Worm (Caenorhabditis elegans) whole organism, midembryonic: ENCODE data around the gene clec-173.

Experiments
- T22C8.4 ChIP-seq: fragments of 200-800 bp; sonication (Bioruptor generic); IDR thresholded peaks from 2 replicates; pipeline ENCODE4 v1.3.6; 2022; ENCODE audit warnings: missing genetic modification characterization, missing compliant biosample characterization
- cog-1 ChIP-seq: sonication (generic microtip); optimal IDR thresholded peaks from 2 replicates; lab custom pipeline; 2016; ENCODE audit warnings: missing genetic modification characterization, missing compliant biosample characterization
- flt-1 ChIP-seq: fragments of 200-800 bp; sonication (Bioruptor generic); IDR thresholded peaks from 2 replicates; pipeline ENCODE4 v1.3.6; 2022; ENCODE audit warnings: missing genetic modification characterization, missing compliant biosample characterization
- klf-2 ChIP-seq: fragments of 200-800 bp; sonication (Bioruptor generic); conservative IDR thresholded peaks from 2 replicates; pipeline ENCODE4 v1.3.6; 2022; ENCODE audit warnings: missing genetic modification reagents, missing genetic modification characterization, missing compliant biosample characterization
- med-1 ChIP-seq: sonication (generic microtip); optimal IDR thresholded peaks from 2 replicates; lab custom pipeline; 2017; ENCODE audit warnings: missing genetic modification characterization, mild to moderate bottlenecking, missing compliant biosample characterization, antibody characterized with exemption, missing genetic modification reagents; ENCODE audit not compliant: insufficient read depth
- ref-1 ChIP-seq: fragments of 200-800 bp; sonication (Bioruptor generic); conservative IDR thresholded peaks from 2 replicates; pipeline ENCODE4 v1.3.6; 2022; ENCODE audit warnings: missing genetic modification reagents, missing genetic modification characterization, missing compliant biosample characterization
- tab-1 ChIP-seq: fragments of 200-800 bp; sonication (Bioruptor generic); IDR thresholded peaks from 2 replicates; pipeline ENCODE4 v1.3.6; 2022; ENCODE audit warnings: missing genetic modification characterization, missing compliant biosample characterization
- ztf-23 ChIP-seq: fragments of 200-800 bp; sonication (Bioruptor generic); IDR thresholded peaks from 2 replicates; pipeline ENCODE4 v1.3.6; 2022; ENCODE audit warnings: missing genetic modification reagents, missing genetic modification characterization, missing compliant biosample characterization
- ztf-29 ChIP-seq: fragments of 200-800 bp; sonication (Bioruptor generic); IDR thresholded peaks from 2 replicates; pipeline ENCODE4 v1.3.6; 2022; ENCODE audit warnings: missing genetic modification reagents, missing genetic modification characterization, missing compliant biosample characterization

Gene clec-173

ce11 chrIV:3252047-3252446, 15.4 kb downstream of the clec-173 start:
- TF ChIP-seq ref-1 (GFP tag; lab: Robert Waterston, UW) (no peak), med-1 (GFP tag; lab: Kevin White, UChicago) (no peak), T22C8.4 (GFP tag; lab: Robert Waterston, UW) (no peak), ztf-23 (no peak), klf-2 (GFP tag; lab: Robert Waterston, UW) (no peak), tab-1 (GFP tag; lab: Robert Waterston, UW) (no peak), ztf-29 (no peak), flt-1 (GFP tag; lab: Robert Waterston, UW) (no peak), cog-1 (tag; lab: Kevin White, UChicago) (no peak)

ce11 chrIV:3251551-3251950, 15.9 kb downstream of the clec-173 start:
- no peak for TF ChIP-seq ztf-29
- no peak for TF ChIP-seq tab-1 (GFP tag; lab: Robert Waterston, UW)
- no peak for TF ChIP-seq flt-1 (GFP tag; lab: Robert Waterston, UW)
- no peak for TF ChIP-seq cog-1 (tag; lab: Kevin White, UChicago)
- TF ChIP-seq med-1 (GFP tag; lab: Kevin White, UChicago): no peak
- TF ChIP-seq klf-2 (GFP tag; lab: Robert Waterston, UW): no peak
- TF ChIP-seq T22C8.4 (GFP tag; lab: Robert Waterston, UW): no peak

DNA sequence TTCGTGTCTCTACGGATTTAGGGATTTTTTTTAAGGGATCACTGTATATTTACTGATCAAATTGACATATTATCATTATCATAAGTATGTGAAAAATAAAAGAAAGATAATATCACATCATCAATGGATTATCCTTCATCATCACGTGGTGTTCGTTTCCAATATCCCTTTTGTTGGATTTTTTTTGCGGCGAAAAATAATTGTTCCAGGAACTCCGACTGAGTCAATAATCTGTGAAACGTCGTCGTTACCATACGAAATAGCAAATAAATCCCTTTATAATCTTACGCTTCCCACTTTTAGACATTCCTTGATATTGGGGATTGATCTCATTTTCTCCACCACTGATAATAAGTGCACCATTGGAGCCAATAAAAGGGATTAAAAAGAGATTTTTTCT, 17.5 kb downstream of the clec-173 start:
- no peak for TF ChIP-seq cog-1 (tag; lab: Kevin White, UChicago)
- TF ChIP-seq tab-1 (GFP tag; lab: Robert Waterston, UW): no peak
- no peak for TF ChIP-seq flt-1 (GFP tag; lab: Robert Waterston, UW)
- no peak for TF ChIP-seq klf-2 (GFP tag; lab: Robert Waterston, UW)
- TF ChIP-seq med-1 (GFP tag; lab: Kevin White, UChicago): no peak
- TF ChIP-seq ref-1 (GFP tag; lab: Robert Waterston, UW): no peak
- no peak for TF ChIP-seq ztf-29
- no peak for TF ChIP-seq T22C8.4 (GFP tag; lab: Robert Waterston, UW)
- TF ChIP-seq ztf-23: no peak

- TF ChIP-seq ref-1 (GFP tag; lab: Robert Waterston, UW) (no peak), tab-1 (GFP tag; lab: Robert Waterston, UW) (no peak), cog-1 (tag; lab: Kevin White, UChicago) (no peak), T22C8.4 (GFP tag; lab: Robert Waterston, UW) (no peak), flt-1 (GFP tag; lab: Robert Waterston, UW) (no peak), ztf-29 (no peak), med-1 (GFP tag; lab: Kevin White, UChicago) (no peak), klf-2 (GFP tag; lab: Robert Waterston, UW) (no peak), ztf-23 (no peak)
Measured at ce11 chrIV:3246873-3247272, 20.6 kb downstream of the clec-173 start.

- TF ChIP-seq klf-2 (GFP tag; lab: Robert Waterston, UW) (no peak), T22C8.4 (GFP tag; lab: Robert Waterston, UW) (no peak), ztf-23 (no peak), tab-1 (GFP tag; lab: Robert Waterston, UW) (no peak), med-1 (GFP tag; lab: Kevin White, UChicago) (no peak), ztf-29 (no peak), cog-1 (tag; lab: Kevin White, UChicago) (no peak), flt-1 (GFP tag; lab: Robert Waterston, UW) (no peak), ref-1 (GFP tag; lab: Robert Waterston, UW) (no peak)
Measured at ce11 chrIV:3234269-3234668, 33.2 kb downstream of the clec-173 start.

ce11 chrIV:3233429-3233885, 34.0 kb downstream of the clec-173 start:
- TF ChIP-seq ref-1 (GFP tag; lab: Robert Waterston, UW): no peak
- no peak for TF ChIP-seq cog-1 (tag; lab: Kevin White, UChicago)
- TF ChIP-seq ztf-29: peak; percentile 36; the same call in 1 of the 2 replicates
- no peak for TF ChIP-seq ztf-23
- no peak for TF ChIP-seq klf-2 (GFP tag; lab: Robert Waterston, UW)
- 0 out of 2 replicates have a peak, but pooled peaks have one; percentile 3 for TF ChIP-seq flt-1 (GFP tag; lab: Robert Waterston, UW)
- TF ChIP-seq med-1 (GFP tag; lab: Kevin White, UChicago): no peak
- TF ChIP-seq T22C8.4 (GFP tag; lab: Robert Waterston, UW): no peak
- no peak for TF ChIP-seq tab-1 (GFP tag; lab: Robert Waterston, UW)

DNA sequence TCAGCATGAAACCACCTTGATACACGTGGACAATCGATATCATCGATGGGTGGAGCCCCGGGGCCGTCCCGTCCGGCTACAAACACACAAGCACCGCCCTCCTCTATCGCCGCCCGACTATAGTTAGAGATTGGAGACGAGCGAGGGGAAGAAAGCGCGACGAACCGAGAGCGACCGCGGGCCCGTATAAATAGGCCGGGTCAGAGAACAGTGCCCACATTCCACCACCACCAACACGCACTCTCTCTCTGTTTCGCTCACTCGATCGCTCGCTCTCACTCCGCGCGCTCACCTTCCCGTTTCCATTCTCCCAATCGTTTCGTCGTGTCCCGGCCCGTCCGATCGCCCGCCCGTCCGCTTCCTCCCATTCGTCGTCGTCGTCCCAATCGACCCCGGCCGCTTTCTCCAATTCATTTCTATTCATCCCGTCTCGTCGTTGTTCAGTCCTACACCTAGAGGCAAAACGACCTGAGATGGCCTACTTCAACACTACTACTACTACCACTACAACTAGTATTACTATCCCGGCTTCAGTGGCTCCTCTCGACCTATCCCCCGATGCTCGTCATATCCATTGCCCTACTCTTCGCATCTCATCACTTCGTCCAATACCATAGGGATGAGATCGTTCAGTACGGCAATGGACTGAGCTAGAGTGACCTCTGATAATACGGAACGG, 34.6 kb downstream of the clec-173 start:
- TF ChIP-seq klf-2 (GFP tag; lab: Robert Waterston, UW): no peak
- TF ChIP-seq cog-1 (tag; lab: Kevin White, UChicago): peak; percentile 28
- peak; percentile 19 for TF ChIP-seq med-1 (GFP tag; lab: Kevin White, UChicago)
- no peak for TF ChIP-seq T22C8.4 (GFP tag; lab: Robert Waterston, UW)
- TF ChIP-seq ztf-29: no peak
- TF ChIP-seq ref-1 (GFP tag; lab: Robert Waterston, UW): peak; percentile 53
- peak; percentile 89 for TF ChIP-seq flt-1 (GFP tag; lab: Robert Waterston, UW)
- no peak; the same call in 1 of the 2 replicates for TF ChIP-seq ztf-23
- peak; percentile 55; the same call in 1 of the 2 replicates for TF ChIP-seq tab-1 (GFP tag; lab: Robert Waterston, UW)

DNA sequence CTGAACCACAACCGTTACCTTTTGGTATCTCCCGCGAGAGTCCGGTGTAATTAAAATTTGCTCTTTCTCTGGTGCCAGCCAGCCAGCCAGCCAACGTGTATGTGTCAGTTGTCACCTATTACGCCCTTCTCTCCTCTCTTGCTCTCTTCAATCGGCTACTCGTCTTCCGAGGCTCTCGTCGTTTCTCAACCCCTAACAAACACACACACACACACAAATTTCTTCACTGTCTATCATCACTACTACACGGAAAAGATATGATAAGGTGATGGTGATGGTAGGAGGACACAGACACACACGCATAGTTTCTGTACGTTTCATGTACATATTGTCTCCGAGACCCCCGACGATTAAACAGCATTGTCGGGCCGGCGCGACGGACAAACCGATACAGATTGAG, 35.8 kb downstream of the clec-173 start:
- TF ChIP-seq flt-1 (GFP tag; lab: Robert Waterston, UW): no peak
- TF ChIP-seq cog-1 (tag; lab: Kevin White, UChicago): peak; percentile 44
- TF ChIP-seq tab-1 (GFP tag; lab: Robert Waterston, UW): no peak
- TF ChIP-seq ref-1 (GFP tag; lab: Robert Waterston, UW): no peak

DNA sequence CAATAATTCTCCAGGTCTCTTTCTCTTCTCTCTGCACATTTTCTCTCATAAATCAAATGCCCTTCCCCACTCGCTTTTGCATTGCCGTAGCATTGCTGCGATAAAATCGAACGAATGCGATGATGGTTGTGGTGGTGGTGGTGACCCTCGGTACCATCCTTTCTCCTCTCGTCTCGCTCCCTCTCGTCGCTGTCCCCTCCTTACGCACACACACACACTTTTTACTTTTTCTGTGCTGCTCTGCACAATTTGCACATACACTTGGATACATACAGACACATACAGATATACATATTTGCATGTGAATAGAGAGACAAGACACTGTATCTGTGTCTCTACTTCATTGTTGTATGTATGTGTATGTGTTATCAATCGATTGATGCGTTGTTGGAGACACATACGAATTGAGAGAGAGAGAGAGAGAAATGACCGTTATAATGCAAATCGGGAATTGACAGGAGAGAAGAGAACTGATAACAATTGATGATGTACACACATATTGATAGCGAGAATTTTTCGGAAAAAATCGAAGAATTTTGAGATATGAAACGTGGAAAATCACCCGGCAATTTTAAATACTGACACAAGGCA, 39.8 kb downstream of the clec-173 start:
- TF ChIP-seq flt-1 (GFP tag; lab: Robert Waterston, UW): peak; percentile 56; the same call in 1 of the 2 replicates
- TF ChIP-seq med-1 (GFP tag; lab: Kevin White, UChicago): no peak
- no peak for TF ChIP-seq ztf-29
- no peak for TF ChIP-seq ztf-23
- peak; percentile 75 for TF ChIP-seq cog-1 (tag; lab: Kevin White, UChicago)
- TF ChIP-seq klf-2 (GFP tag; lab: Robert Waterston, UW): no peak
- TF ChIP-seq T22C8.4 (GFP tag; lab: Robert Waterston, UW): no peak
- no peak for TF ChIP-seq tab-1 (GFP tag; lab: Robert Waterston, UW)
- TF ChIP-seq ref-1 (GFP tag; lab: Robert Waterston, UW): no peak
